Fruit fly (Drosophila melanogaster) whole organism, embryonic: ENCODE data around the gene CG46042.

ENCODE experiments used
- Awh ChIP-seq: fragments of 200-800 bp; sonication (Bioruptor generic); IDR thresholded peaks from 2 replicates; pipeline ENCODE4, ENCODE4 v1.3.6; 2022; ENCODE audit warnings: missing biosample characterization, missing genetic modification characterization
- B-H1 ChIP-seq: fragments of 200-800 bp; sonication (Bioruptor generic); IDR thresholded peaks from 3 replicates; pipeline ENCODE4 v1.3.6; 2022; ENCODE audit warnings: missing biosample characterization, missing genetic modification characterization
- Bdp1 ChIP-seq: fragments of 200-800 bp; sonication (Bioruptor generic); optimal IDR thresholded peaks from 3 replicates; lab custom pipeline; 2016; ENCODE audit warnings: missing biosample characterization, missing genetic modification characterization
- Bteb2 ChIP-seq: fragments of 200-800 bp; sonication (Bioruptor generic); optimal IDR thresholded peaks from 2 replicates; lab custom pipeline; 2016; ENCODE audit warnings: missing biosample characterization, missing genetic modification characterization
- CG10431 ChIP-seq: fragments of 200-800 bp; sonication (Bioruptor generic); optimal IDR thresholded peaks from 3 replicates; lab custom pipeline; 2018; ENCODE audit warnings: missing biosample characterization, mild to moderate bottlenecking, missing genetic modification characterization
- CG11247 ChIP-seq: fragments of 200-800 bp; sonication (Bioruptor generic); IDR thresholded peaks from 2 replicates; pipeline ENCODE4 v1.3.6; 2022; ENCODE audit warnings: missing biosample characterization, missing genetic modification characterization
- CG11398 ChIP-seq: fragments of 200-800 bp; sonication (Bioruptor generic); optimal IDR thresholded peaks from 2 replicates; lab custom pipeline; 2016; ENCODE audit warnings: missing biosample characterization, missing genetic modification characterization
- CG11456 ChIP-seq: fragments of 200-800 bp; sonication (Bioruptor generic); IDR thresholded peaks from 3 replicates; pipeline ENCODE4 v1.3.6; 2022; ENCODE audit warnings: missing biosample characterization, missing genetic modification characterization
- CG12104 ChIP-seq: fragments of 200-800 bp; sonication (Bioruptor generic); optimal IDR thresholded peaks from 3 replicates; lab custom pipeline; 2016; ENCODE audit warnings: missing biosample characterization, missing genetic modification characterization
- CG13424 ChIP-seq: fragments of 200-800 bp; sonication (Bioruptor generic); optimal IDR thresholded peaks from 2 replicates; lab custom pipeline; 2019; ENCODE audit warnings: missing biosample characterization, mild to moderate bottlenecking, missing genetic modification characterization, moderate library complexity
- CG14667 ChIP-seq: fragments of 200-800 bp; sonication (Bioruptor generic); IDR thresholded peaks from 2 replicates; pipeline ENCODE4 v1.3.6; 2022; ENCODE audit warnings: missing biosample characterization, missing genetic modification characterization
- CG1602 ChIP-seq: fragments of 200-800 bp; sonication (Bioruptor generic); optimal IDR thresholded peaks from 3 replicates; lab custom pipeline; 2016; ENCODE audit warnings: missing biosample characterization, missing genetic modification characterization
- CG16813 ChIP-seq: fragments of 200-800 bp; sonication (Bioruptor generic); IDR thresholded peaks from 3 replicates; pipeline ENCODE4 v1.3.6; 2022; ENCODE audit warnings: missing biosample characterization, missing genetic modification characterization; ENCODE audit not compliant: partially characterized antibody
- CG17912 ChIP-seq: fragments of 200-800 bp; sonication (Bioruptor generic); optimal IDR thresholded peaks from 2 replicates; lab custom pipeline; 2018; ENCODE audit warnings: missing biosample characterization, mild to moderate bottlenecking, missing genetic modification characterization
- CG18262 ChIP-seq: fragments of 200-800 bp; optimal IDR thresholded peaks from 3 replicates; lab custom pipeline; 2019; ENCODE audit warnings: missing biosample characterization, mild to moderate bottlenecking, missing genetic modification characterization, moderate library complexity
- CG32772 ChIP-seq: fragments of 200-800 bp; sonication (Bioruptor generic); IDR thresholded peaks from 2 replicates; pipeline ENCODE4 v1.3.6; 2022; ENCODE audit warnings: missing biosample characterization, missing genetic modification characterization
- CG42726 ChIP-seq: fragments of 200-800 bp; sonication (Bioruptor generic); IDR thresholded peaks from 2 replicates; pipeline ENCODE4 v1.3.6; 2022; ENCODE audit warnings: missing biosample characterization, missing genetic modification characterization; ENCODE audit not compliant: partially characterized antibody
- CG4404 ChIP-seq: fragments of 200-800 bp; sonication (Bioruptor generic); IDR thresholded peaks from 2 replicates; pipeline ENCODE4 v1.3.6; 2022; ENCODE audit warnings: missing biosample characterization, missing genetic modification characterization
- CG4424 ChIP-seq: fragments of 200-800 bp; sonication (Bioruptor generic); optimal IDR thresholded peaks from 3 replicates; lab custom pipeline; 2016; ENCODE audit warnings: missing biosample characterization, missing genetic modification characterization
- CG5245 ChIP-seq: fragments of 200-800 bp; sonication (Bioruptor generic); optimal IDR thresholded peaks from 3 replicates; lab custom pipeline; 2016; ENCODE audit warnings: missing biosample characterization, missing genetic modification characterization
- CG5953 ChIP-seq: fragments of 200-800 bp; sonication (Bioruptor generic); IDR thresholded peaks from 2 replicates; pipeline ENCODE4 v1.3.6; 2022; ENCODE audit warnings: missing biosample characterization, missing genetic modification characterization
- CG6854 ChIP-seq: fragments of 200-800 bp; sonication (Bioruptor generic); optimal IDR thresholded peaks from 3 replicates; lab custom pipeline; 2017; ENCODE audit warnings: missing biosample characterization, mild to moderate bottlenecking, missing genetic modification characterization
- CG7357 ChIP-seq: fragments of 200-800 bp; sonication (Bioruptor generic); IDR thresholded peaks from 3 replicates; pipeline ENCODE4 v1.3.6; 2022; ENCODE audit warnings: missing biosample characterization, missing genetic modification characterization
- Elba2 ChIP-seq: fragments of 200-800 bp; sonication (Bioruptor generic); optimal IDR thresholded peaks from 3 replicates; lab custom pipeline; 2016; ENCODE audit warnings: missing biosample characterization, missing genetic modification characterization
- HLH54F ChIP-seq: fragments of 200-800 bp; sonication (Bioruptor generic); optimal IDR thresholded peaks from 3 replicates; lab custom pipeline; 2016; ENCODE audit warnings: missing biosample characterization, missing genetic modification characterization
- Lpt ChIP-seq: fragments of >200 bp; optimal IDR thresholded peaks from 2 replicates; lab custom pipeline; 2018; ENCODE audit warnings: missing biosample characterization, missing genetic modification characterization
- NC2β ChIP-seq: fragments of 200-800 bp; sonication (Bioruptor generic); optimal IDR thresholded peaks from 2 replicates; lab custom pipeline; 2016; ENCODE audit warnings: missing biosample characterization, missing genetic modification characterization
- Opbp ChIP-seq: fragments of 200-800 bp; sonication (Bioruptor generic); IDR thresholded peaks from 3 replicates; pipeline ENCODE4 v1.3.6; 2022; ENCODE audit warnings: missing biosample characterization, missing genetic modification characterization; ENCODE audit not compliant: partially characterized antibody
- Sox102F ChIP-seq: fragments of 200-800 bp; sonication (Bioruptor generic); optimal IDR thresholded peaks from 2 replicates; lab custom pipeline; 2018; ENCODE audit warnings: missing biosample characterization, mild to moderate bottlenecking, missing genetic modification characterization, moderate library complexity
- YL-1 ChIP-seq: fragments of 200-800 bp; sonication (Bioruptor generic); optimal IDR thresholded peaks from 3 replicates; lab custom pipeline; 2017; ENCODE audit warnings: missing biosample characterization, mild to moderate bottlenecking, missing genetic modification characterization
- bcd ChIP-seq: fragments of 200-800 bp; sonication (Bioruptor generic); optimal IDR thresholded peaks from 2 replicates; lab custom pipeline; 2017; ENCODE audit warnings: missing biosample characterization, mild to moderate bottlenecking, missing genetic modification characterization
- bsh ChIP-seq, 2 experiments: fragments of 200-800 bp; sonication (Bioruptor generic); optimal IDR thresholded peaks; 2 replicates each; lab custom pipeline; 2017 to 2018; ENCODE audit warnings: mild to moderate bottlenecking in 2 of 2, missing biosample characterization in 2 of 2, missing genetic modification characterization in 2 of 2, moderate library complexity in 1 of 2
- chm ChIP-seq: fragments of 200-800 bp; sonication (Bioruptor generic); IDR thresholded peaks from 2 replicates; pipeline ENCODE4 v1.3.6; 2022; ENCODE audit warnings: missing biosample characterization, missing genetic modification characterization
- da ChIP-seq: fragments of 200-800 bp; sonication (Bioruptor generic); optimal IDR thresholded peaks from 2 replicates; lab custom pipeline; 2016; ENCODE audit warnings: missing biosample characterization, missing genetic modification characterization
- dan ChIP-seq: fragments of 200-800 bp; sonication (Bioruptor generic); IDR thresholded peaks from 2 replicates; pipeline ENCODE4 v1.3.6; 2022; ENCODE audit warnings: missing biosample characterization, missing genetic modification characterization
- exex ChIP-seq: fragments of 200-800 bp; sonication (Bioruptor generic); optimal IDR thresholded peaks from 4 replicates; lab custom pipeline; 2018; ENCODE audit warnings: missing biosample characterization, mild to moderate bottlenecking, missing genetic modification characterization, moderate library complexity
- gem ChIP-seq: fragments of 200-800 bp; sonication (Bioruptor generic); optimal IDR thresholded peaks from 2 replicates; lab custom pipeline; 2019; ENCODE audit warnings: missing biosample characterization, mild to moderate bottlenecking, missing genetic modification characterization, moderate library complexity
- grn ChIP-seq: fragments of 200-800 bp; sonication (Bioruptor generic); optimal IDR thresholded peaks from 3 replicates; lab custom pipeline; 2017; ENCODE audit warnings: missing biosample characterization, missing genetic modification characterization
- ham ChIP-seq: fragments of 200-800 bp; sonication (Bioruptor generic); IDR thresholded peaks from 2 replicates; pipeline ENCODE4 v1.3.6; 2022; ENCODE audit warnings: missing biosample characterization, missing genetic modification characterization
- jing ChIP-seq: fragments of 200-800 bp; sonication (Bioruptor generic); optimal IDR thresholded peaks from 2 replicates; lab custom pipeline; 2018; ENCODE audit warnings: missing biosample characterization, mild to moderate bottlenecking, missing genetic modification characterization
- klu ChIP-seq: fragments of 200-800 bp; sonication (Bioruptor generic); IDR thresholded peaks from 2 replicates; pipeline ENCODE4 v1.3.6; 2022; ENCODE audit warnings: missing biosample characterization, missing genetic modification characterization
- luna ChIP-seq: fragments of 200-800 bp; sonication (Bioruptor generic); optimal IDR thresholded peaks from 2 replicates; lab custom pipeline; 2016; ENCODE audit warnings: missing biosample characterization, missing genetic modification characterization
- prd ChIP-seq, 3 experiments: fragments of >200 bp in 2 of 3; fragments of 200-800 bp in 1 of 3; sonication (Bioruptor generic) in 1 of 3; optimal IDR thresholded peaks in 2 of 3; IDR thresholded peaks in 1 of 3; 2 replicates in 2 of 3; 3 replicates in 1 of 3; pipeline versions ENCODE4 v1.3.6 to Lab custom; 2017 to 2022; ENCODE audit warnings: missing biosample characterization in 1 of 3, missing genetic modification characterization in 1 of 3
- sens ChIP-seq: fragments of 200-800 bp; sonication (Bioruptor generic); peaks from one replicate; lab custom pipeline; 2016; ENCODE audit warnings: missing biosample characterization, missing genetic modification characterization
- slou ChIP-seq: fragments of 200-800 bp; sonication (Bioruptor generic); optimal IDR thresholded peaks from 3 replicates; lab custom pipeline; 2016; ENCODE audit warnings: missing biosample characterization, missing genetic modification characterization
- ssp ChIP-seq: fragments of 200-800 bp; sonication (Bioruptor generic); IDR thresholded peaks from 2 replicates; pipeline ENCODE4 v1.3.6; 2022; ENCODE audit warnings: missing biosample characterization, missing genetic modification characterization
- stc ChIP-seq: fragments of 200-800 bp; sonication (Bioruptor generic); IDR thresholded peaks from 2 replicates; pipeline ENCODE4 v1.3.6; 2022; ENCODE audit warnings: missing biosample characterization, missing genetic modification characterization
- tna ChIP-seq: fragments of 200-800 bp; sonication (Bioruptor generic); IDR thresholded peaks from 2 replicates; pipeline ENCODE4 v1.3.6; 2022; ENCODE audit warnings: missing biosample characterization, missing genetic modification characterization; ENCODE audit not compliant: partially characterized antibody
- wek ChIP-seq: fragments of 200-800 bp; sonication (Bioruptor generic); optimal IDR thresholded peaks from 3 replicates; lab custom pipeline; 2018; ENCODE audit warnings: missing biosample characterization, mild to moderate bottlenecking, missing genetic modification characterization, moderate library complexity
- zfh1 ChIP-seq: fragments of 200-800 bp; sonication (Bioruptor generic); IDR thresholded peaks from 3 replicates; pipeline ENCODE4 v1.3.6; 2022; ENCODE audit warnings: missing biosample characterization, missing genetic modification characterization

The CG46042 gene

dm6 chr3R:19904865-19905373, 37.3 kb downstream of the CG46042 start, which contains the start of the genes Surf6 and RhoGAP92B (continued):
- TF ChIP-seq CG11247 (GFP tag; lab: Robert Waterston, UW) = no peak
- no peak for TF ChIP-seq CG4404 (GFP tag; lab: Robert Waterston, UW)
- peak; percentile 68 for TF ChIP-seq CG10431 (GFP tag; lab: Kevin White, UChicago)
- TF ChIP-seq CG32772 (GFP tag; lab: Robert Waterston, UW) = 0 out of 2 replicates have a peak, but pooled peaks have one; percentile 23
- no peak for TF ChIP-seq ham
- TF ChIP-seq CG7357 = no peak
- peak; percentile 59 for TF ChIP-seq bcd (GFP tag; lab: Kevin White, UChicago)
- no peak for TF ChIP-seq CG11456 (GFP tag; lab: Robert Waterston, UW)
- peak; percentile 43 for TF ChIP-seq Elba2 (GFP tag; lab: Kevin White, UChicago)
- peak; percentile 92 for TF ChIP-seq YL-1 (GFP tag; lab: Kevin White, UChicago)
- 0 out of 2 replicates have a peak, but pooled peaks have one; percentile 20 for TF ChIP-seq ssp
- TF ChIP-seq CG42726 (GFP tag; lab: Robert Waterston, UW) = no peak; the same call in 1 of the 2 replicates
- peak; percentile 4 to 56 for TF ChIP-seq bsh (GFP tag; optimal IDR thresholded peaks at IDR 0.05; lab: Kevin White, UChicago)
- TF ChIP-seq Bteb2 (GFP tag; lab: Kevin White, UChicago) = peak; percentile 58
- TF ChIP-seq Sox102F (GFP tag; lab: Kevin White, UChicago) = no peak
- peak; percentile 61 for TF ChIP-seq CG13424 (tag; lab: Kevin White, UChicago)
- no peak for TF ChIP-seq B-H1
- no peak; the same call in 2 of the 3 replicates for TF ChIP-seq Opbp (GFP tag; lab: Robert Waterston, UW)
- peak; percentile 58; the same call in 2 of the 3 replicates for TF ChIP-seq zfh1 (GFP tag; lab: Robert Waterston, UW)
- TF ChIP-seq jing (GFP tag; lab: Kevin White, UChicago) = no peak
- TF ChIP-seq CG1602 (GFP tag; lab: Kevin White, UChicago) = peak; percentile 17
- peak; percentile 49 for TF ChIP-seq CG4424 (GFP tag; lab: Kevin White, UChicago)
- TF ChIP-seq HLH54F = peak; percentile 58
- TF ChIP-seq slou (GFP tag; lab: Kevin White, UChicago) = no peak
- peak; percentile 36 for TF ChIP-seq Bdp1 (GFP tag; lab: Kevin White, UChicago)
- no peak for TF ChIP-seq CG14667
- TF ChIP-seq CG6854 = peak; percentile 11
- peak; percentile 32 for TF ChIP-seq CG11398
- TF ChIP-seq CG17912 (GFP tag; lab: Kevin White, UChicago) = no peak
- 0 out of 2 replicates have a peak, but pooled peaks have one; percentile 27 for TF ChIP-seq CG5953
- no peak for TF ChIP-seq Awh (GFP tag; lab: Robert Waterston, UW)
- TF ChIP-seq CG5245 (GFP tag; lab: Kevin White, UChicago) = peak; percentile 17
- TF ChIP-seq da (GFP tag; lab: Kevin White, UChicago) = no peak
- no peak for TF ChIP-seq prd (optimal IDR thresholded peaks at IDR 0.05; lab: Kevin White, UChicago)
- peak; percentile 62; the same call in 2 of the 3 replicates for TF ChIP-seq prd (GFP tag; IDR thresholded peaks at IDR 0.05; lab: Robert Waterston, UW)

- TF ChIP-seq tna (peak; percentile 59), Lpt (GFP tag; lab: Kevin White, UChicago) (no peak), luna (GFP tag; lab: Kevin White, UChicago) (no peak), chm (GFP tag; lab: Robert Waterston, UW) (no peak; the same call in 1 of the 2 replicates), grn (GFP tag; lab: Kevin White, UChicago) (no peak), CG16813 (peak; percentile 64; the same call in 2 of the 3 replicates), stc (no peak), NC2β (no peak), gem (tag; lab: Kevin White, UChicago) (no peak), dan (no peak), sens (GFP tag; lab: Kevin White, UChicago) (peak; percentile 80), CG12104 (GFP tag; lab: Kevin White, UChicago) (no peak), CG18262 (tag; lab: Kevin White, UChicago) (no peak), wek (no peak), exex (peak; percentile 18), da (GFP tag; lab: Kevin White, UChicago) (no peak), klu (GFP tag; lab: Robert Waterston, UW) (no peak)
These were observed 39.1 kb downstream of the CG46042 start, which contains the start of gene ClpX for dm6 chr3R:19902926-19903739. TSS of gene ClpX (minus strand) at chr3R:19903689.
